Worm (Caenorhabditis elegans): ENCODE measurements around the gene str-101.
"Not testable (repeated sequence)": the region's sequence is repeated elsewhere in the genome, so short reads cannot be mapped to it uniquely, and the experiment has no call there.

The str-101 gene

ce11 chrV:15687660-15688059 lies 24.1 kb downstream of the str-101 start, which contains the start of gene nhr-197 (continued):
- TF ChIP-seq ceh-8 (GFP tag; optimal IDR thresholded peaks at IDR 0.05), result no peak
- no peak for TF ChIP-seq nhr-47 (tag; optimal IDR thresholded peaks at IDR 0.05)

ce11 chrV:15685599-15685998 lies 26.2 kb downstream of the str-101 start, which contains the start of gene nhr-196:
TSS of gene nhr-196 (plus strand) at chrV:15685716.
- TF ChIP-seq pax-3 (tag; optimal IDR thresholded peaks at IDR 0.05) (peak; percentile 80), dsc-1 (tag; optimal IDR thresholded peaks at IDR 0.05) (peak; percentile 98), sox-4 (tag; optimal IDR thresholded peaks at IDR 0.05) (peak; percentile 58), lin-35 (GFP tag; optimal IDR thresholded peaks at IDR 0.05) (no peak), mab-9 (GFP tag; IDR thresholded peaks at IDR 0.05) (no peak), nhr-20 (tag; optimal IDR thresholded peaks at IDR 0.05) (no peak), fkh-4 (tag; optimal IDR thresholded peaks at IDR 0.05; ENCODE audit: borderline replicate concordance) (peak; percentile 24), ceh-88 (GFP tag; IDR thresholded peaks at IDR 0.05) (no peak), fkh-8 (tag; optimal IDR thresholded peaks at IDR 0.05) (peak; percentile 66), nhr-71 (tag; optimal IDR thresholded peaks at IDR 0.05) (peak; percentile 17), nhr-47 (tag; optimal IDR thresholded peaks at IDR 0.05) (peak; percentile 49), mef-2 (tag; optimal IDR thresholded peaks at IDR 0.05) (no peak)

ce11 chrV:15677222-15677621 lies 34.6 kb downstream of the str-101 start, which contains the start of gene nhr-52:
TSS of gene nhr-52 (plus strand) at chrV:15677522.
- TF ChIP-seq Y116A8C.19 (tag; optimal IDR thresholded peaks at IDR 0.05; ENCODE audit: borderline replicate concordance), result no peak
- no peak for TF ChIP-seq elt-2 (tag; optimal IDR thresholded peaks at IDR 0.05)
- no peak for TF ChIP-seq ceh-63 (GFP tag; optimal IDR thresholded peaks at IDR 0.05)
- TF ChIP-seq aha-1 (tag; optimal IDR thresholded peaks at IDR 0.05), result no peak
- TF ChIP-seq mef-2 (tag; optimal IDR thresholded peaks at IDR 0.05), result no peak
- no peak for TF ChIP-seq xbp-1 (tag; optimal IDR thresholded peaks at IDR 0.05)
- TF ChIP-seq aly-2 (tag; optimal IDR thresholded peaks at IDR 0.05), result no peak

- TF ChIP-seq nhr-85 (tag), result no peak
- no peak for TF ChIP-seq F16B12.6 (tag; optimal IDR thresholded peaks at IDR 0.05)
- TF ChIP-seq fkh-4 (tag; optimal IDR thresholded peaks at IDR 0.05; ENCODE audit: borderline replicate concordance), result no peak
These were observed 36.9 kb downstream of the str-101 start for ce11 chrV:15674899-15675298.

ce11 chrV:15673707-15674106 lies 38.1 kb downstream of the str-101 start, which contains the start of gene nhr-51:
TSS of gene nhr-51 (plus strand) at chrV:15674007.
- TF ChIP-seq zip-4 (GFP tag; optimal IDR thresholded peaks at IDR 0.05) (no peak), mab-9 (GFP tag; IDR thresholded peaks at IDR 0.05) (no peak), pag-3 (tag; optimal IDR thresholded peaks at IDR 0.05; ENCODE audit: borderline replicate concordance, insufficient read depth) (no peak)

ce11 chrV:15670139-15670538 lies 41.7 kb downstream of the str-101 start, which contains the start of gene K06B4.15:
TSS of gene K06B4.15 (plus strand) at chrV:15670439.
- TF ChIP-seq unc-98 (GFP tag; IDR thresholded peaks at IDR 0.05); aha-1 (tag; optimal IDR thresholded peaks at IDR 0.05); lin-13 (GFP tag; optimal IDR thresholded peaks at IDR 0.05): not testable (repeated sequence)

ce11 chrV:15668870-15669269 lies 42.9 kb downstream of the str-101 start, which contains the start of gene K06B4.4:
TSS of gene K06B4.4 (plus strand) at chrV:15669170.
- TF ChIP-seq efl-3 (GFP tag; optimal IDR thresholded peaks at IDR 0.05), result no peak
- no peak for TF ChIP-seq nhr-76 (tag; optimal IDR thresholded peaks at IDR 0.05)
- no peak for TF ChIP-seq tbx-2 (tag; optimal IDR thresholded peaks at IDR 0.05)
- TF ChIP-seq sox-4 (tag; optimal IDR thresholded peaks at IDR 0.05), result no peak
- TF ChIP-seq mdl-1 (tag; optimal IDR thresholded peaks at IDR 0.05), result no peak
- TF ChIP-seq xbp-1 (tag; optimal IDR thresholded peaks at IDR 0.05), result no peak
- no peak for TF ChIP-seq isw-1 (GFP tag; IDR thresholded peaks at IDR 0.05)
- TF ChIP-seq ces-1 (GFP tag; optimal IDR thresholded peaks at IDR 0.05), result no peak
- TF ChIP-seq unc-130 (tag; optimal IDR thresholded peaks at IDR 0.05), result no peak
- TF ChIP-seq fkh-4 (tag; optimal IDR thresholded peaks at IDR 0.05; ENCODE audit: borderline replicate concordance), result no peak
- no peak for TF ChIP-seq nhr-11 (tag; optimal IDR thresholded peaks at IDR 0.05)
- no peak for TF ChIP-seq hlh-4 (tag; optimal IDR thresholded peaks at IDR 0.05)
- TF ChIP-seq aly-2 (tag; optimal IDR thresholded peaks at IDR 0.05), result no peak
- TF ChIP-seq grh-1 (GFP tag; IDR thresholded peaks at IDR 0.05), result no peak
- TF ChIP-seq zip-4 (GFP tag; optimal IDR thresholded peaks at IDR 0.05), result no peak
- no peak for TF ChIP-seq jun-1 (tag; optimal IDR thresholded peaks at IDR 0.05)
- TF ChIP-seq nhr-28 (tag; optimal IDR thresholded peaks at IDR 0.05), result no peak
- TF ChIP-seq pag-3 (tag; optimal IDR thresholded peaks at IDR 0.05; ENCODE audit: borderline replicate concordance, insufficient read depth), result no peak
- TF ChIP-seq efl-1 (optimal IDR thresholded peaks at IDR 0.05), result no peak
- TF ChIP-seq efl-1 (GFP tag; optimal IDR thresholded peaks at IDR 0.05 in 1 of 2), result no peak
- no peak for TF ChIP-seq snpc-4 (tag; optimal IDR thresholded peaks at IDR 0.05)
